Worm (Caenorhabditis elegans): ENCODE data around the gene irld-34.

irld-34 gene

DNA sequence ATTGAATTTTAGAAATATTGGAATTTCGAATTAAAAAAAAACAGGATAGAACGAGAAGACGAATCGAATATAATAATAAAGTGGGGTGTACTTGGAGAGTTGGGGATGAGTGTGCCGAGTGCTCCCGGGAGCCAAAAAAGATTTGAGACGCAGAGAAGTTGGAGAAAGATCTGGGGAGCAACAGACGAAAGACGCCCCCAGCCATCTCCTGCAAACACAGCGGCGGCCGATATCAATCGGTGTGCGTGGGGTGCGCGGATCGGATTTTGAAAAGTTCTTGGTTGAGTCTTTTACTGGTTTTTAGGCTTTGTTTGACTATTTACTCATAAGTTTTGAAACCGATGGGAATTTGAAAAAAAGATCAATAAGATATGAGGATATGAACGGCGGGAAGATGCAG, 1.1 kb upstream of the irld-34 start, which contains the start of gene nhl-1:
TSS of gene nhl-1 (minus strand) at position 101 of the 400 bp plus-strand sequence.
- no peak for TF ChIP-seq lin-32 (GFP tag; optimal IDR thresholded peaks at IDR 0.05)
- no peak for TF ChIP-seq M03D4.4 (tag; optimal IDR thresholded peaks at IDR 0.05)
- no peak for TF ChIP-seq mab-5 (tag; optimal IDR thresholded peaks at IDR 0.05)
- no peak for TF ChIP-seq flh-1 (GFP tag; optimal IDR thresholded peaks at IDR 0.05)
- TF ChIP-seq ceh-43 (GFP tag; optimal IDR thresholded peaks at IDR 0.05) = no peak
- TF ChIP-seq unc-39 (tag; optimal IDR thresholded peaks at IDR 0.05) = no peak
- no peak for TF ChIP-seq ham-2 (GFP tag; optimal IDR thresholded peaks at IDR 0.05)

ce11 chrIII:9161553-9161952, 6.7 kb downstream of the irld-34 start, which contains the start of gene ptr-9:
Gene ptr-9, minus strand, starts transcription at chrIII:9161653.
- no peak for TF ChIP-seq drap-1 (GFP tag; optimal IDR thresholded peaks at IDR 0.05)

DNA sequence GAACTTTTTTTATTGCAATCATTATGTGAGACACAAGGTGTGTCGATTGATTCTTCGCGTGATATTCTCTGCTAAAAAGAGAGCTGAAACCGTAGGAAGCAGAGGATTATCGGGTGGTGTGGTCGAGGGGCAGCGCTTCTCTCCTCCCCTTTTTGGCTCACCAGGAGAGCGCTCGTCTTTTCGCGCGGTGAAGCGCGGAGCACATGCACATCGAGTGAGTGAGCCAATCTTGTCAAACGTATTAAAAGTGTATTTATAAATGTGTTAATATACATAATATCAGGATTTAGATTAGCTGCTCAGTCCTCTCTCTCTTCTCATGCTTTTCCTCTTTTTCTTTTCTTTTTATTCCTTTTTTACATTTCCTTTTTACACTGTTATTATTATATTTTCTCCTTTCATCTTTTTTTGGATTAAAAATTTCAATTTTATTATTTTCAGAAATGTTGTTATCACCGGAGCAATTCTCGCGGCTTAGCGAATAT, 7.8 kb downstream of the irld-34 start, which contains the start of gene dgk-3:
TSS of gene dgk-3 (plus strand) at position 435 of the 485 bp plus-strand sequence.
- TF ChIP-seq nhr-237 (tag; optimal IDR thresholded peaks at IDR 0.05) (no peak), bed-3 (GFP tag; optimal IDR thresholded peaks at IDR 0.05) (no peak), unc-39 (tag; optimal IDR thresholded peaks at IDR 0.05) (no peak), lin-13 (tag; optimal IDR thresholded peaks at IDR 0.05) (no peak), zip-8 (tag; optimal IDR thresholded peaks at IDR 0.05) (no peak), unc-62 (GFP tag; optimal IDR thresholded peaks at IDR 0.05) (no peak), mab-5 (tag; optimal IDR thresholded peaks at IDR 0.05) (no peak), mep-1 (tag; optimal IDR thresholded peaks at IDR 0.05) (no peak), elt-3 (tag; optimal IDR thresholded peaks at IDR 0.05) (no peak), blmp-1 (tag; optimal IDR thresholded peaks at IDR 0.05) (no peak), nhr-12 (tag; optimal IDR thresholded peaks at IDR 0.05) (no peak), ztf-11 (tag; optimal IDR thresholded peaks at IDR 0.05) (no peak), sem-2 (GFP tag; optimal IDR thresholded peaks at IDR 0.05) (no peak), nhr-76 (tag; optimal IDR thresholded peaks at IDR 0.05) (no peak)

DNA sequence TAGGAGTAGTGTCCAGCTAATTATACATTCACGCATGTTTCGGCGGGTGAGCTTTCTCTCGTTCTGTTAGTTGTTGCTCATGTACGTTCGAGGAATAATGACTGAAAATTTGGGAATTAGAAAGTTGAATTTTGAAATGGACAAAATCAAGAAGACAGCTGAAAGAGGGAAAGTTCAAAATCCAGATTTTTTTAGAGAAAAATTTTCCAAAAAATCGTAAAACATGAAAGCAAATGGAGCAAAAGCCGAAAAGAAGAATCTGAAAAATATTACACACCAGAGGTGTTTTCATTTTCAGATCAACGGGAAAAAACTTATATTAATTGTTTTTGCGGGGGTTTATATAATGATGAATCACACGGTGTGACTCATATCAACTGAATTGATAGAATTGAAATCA, 17.8 kb downstream of the irld-34 start, which contains the start of gene ina-1:
TSS of gene ina-1 (minus strand) at position 101 of the 400 bp plus-strand sequence.
- TF ChIP-seq drap-1 (GFP tag; optimal IDR thresholded peaks at IDR 0.05) (no peak), ces-1 (GFP tag; optimal IDR thresholded peaks at IDR 0.05) (no peak), elt-1 (tag; optimal IDR thresholded peaks at IDR 0.05; ENCODE audit: borderline replicate concordance, insufficient read depth) (no peak), ztf-11 (tag; optimal IDR thresholded peaks at IDR 0.05) (no peak), zip-8 (tag; optimal IDR thresholded peaks at IDR 0.05) (no peak), elt-3 (tag; optimal IDR thresholded peaks at IDR 0.05) (no peak), pha-4 (tag; optimal IDR thresholded peaks at IDR 0.05) (no peak), sem-2 (GFP tag; optimal IDR thresholded peaks at IDR 0.05) (no peak), lin-13 (tag; optimal IDR thresholded peaks at IDR 0.05) (no peak), tbx-8 (GFP tag; optimal IDR thresholded peaks at IDR 0.05) (no peak), nhr-76 (tag; optimal IDR thresholded peaks at IDR 0.05) (no peak)

ce11 chrIII:9173239-9173638, 18.4 kb downstream of the irld-34 start:
- TF ChIP-seq nhr-28 (tag; optimal IDR thresholded peaks at IDR 0.05) (no peak), zip-8 (tag; optimal IDR thresholded peaks at IDR 0.05) (no peak), nhr-76 (tag; optimal IDR thresholded peaks at IDR 0.05) (no peak), lsy-2 (tag; optimal IDR thresholded peaks at IDR 0.05) (no peak), ces-1 (GFP tag; optimal IDR thresholded peaks at IDR 0.05) (no peak), elt-1 (tag; optimal IDR thresholded peaks at IDR 0.05; ENCODE audit: borderline replicate concordance, insufficient read depth) (no peak)

ce11 chrIII:9176008-9176407, 21.1 kb downstream of the irld-34 start:
- TF ChIP-seq unc-62 (GFP tag; optimal IDR thresholded peaks at IDR 0.05) (peak; percentile 58), unc-120 (tag; optimal IDR thresholded peaks at IDR 0.05; ENCODE audit: poor library complexity, severe bottlenecking) (no peak), cnd-1 (tag; optimal IDR thresholded peaks at IDR 0.05) (peak; percentile 4), sem-2 (GFP tag; optimal IDR thresholded peaks at IDR 0.05) (no peak), ham-2 (GFP tag; optimal IDR thresholded peaks at IDR 0.05) (peak; percentile 24), lin-13 (tag; optimal IDR thresholded peaks at IDR 0.05) (no peak), nhr-2 (tag; optimal IDR thresholded peaks at IDR 0.05) (peak; percentile 85), nhr-12 (tag; optimal IDR thresholded peaks at IDR 0.05) (no peak), sptf-1 (tag; optimal IDR thresholded peaks at IDR 0.05) (peak; percentile 24), mls-2 (tag; optimal IDR thresholded peaks at IDR 0.05) (peak; percentile 21), elt-3 (tag; optimal IDR thresholded peaks at IDR 0.05) (no peak)
